Fruit fly (Drosophila melanogaster) whole organism, prepupa: ENCODE results near the gene FBXO11.

Source experiments
- CG11762 ChIP-seq: fragments of 200-800 bp; sonication (Bioruptor generic); optimal IDR thresholded peaks from 3 replicates; lab custom pipeline; 2016; ENCODE audit warnings: missing biosample characterization, missing genetic modification characterization; ENCODE audit not compliant: insufficient read depth
- CG34406 ChIP-seq: fragments of 200-800 bp; sonication (Bioruptor generic); optimal IDR thresholded peaks from 3 replicates; lab custom pipeline; 2016; ENCODE audit warnings: missing biosample characterization, missing genetic modification characterization
- Ets96B ChIP-seq: fragments of 200-800 bp; optimal IDR thresholded peaks from 2 replicates; lab custom pipeline; 2019; ENCODE audit warnings: missing biosample characterization, mild to moderate bottlenecking, missing genetic modification characterization, moderate library complexity
- fd85E ChIP-seq: fragments of 200-800 bp; sonication (Bioruptor generic); optimal IDR thresholded peaks from 3 replicates; lab custom pipeline; 2016; ENCODE audit warnings: missing biosample characterization, missing genetic modification characterization
- fkh ChIP-seq: fragments of 200-800 bp; sonication (Bioruptor generic); optimal IDR thresholded peaks from 3 replicates; lab custom pipeline; 2017; ENCODE audit warnings: missing biosample characterization, mild to moderate bottlenecking, missing genetic modification characterization, moderate library complexity

- TF ChIP-seq Ets96B (no peak), fd85E (GFP tag; lab: Kevin White, UChicago) (no peak), CG11762 (GFP tag; lab: Kevin White, UChicago) (no peak), fkh (GFP tag; lab: Kevin White, UChicago) (no peak), CG34406 (GFP tag; lab: Kevin White, UChicago) (no peak)
Observed at dm6 chr3R:9768884-9769283, 40.3 kb downstream of the FBXO11 start, which contains the start of gene MED6.
